Worm (Caenorhabditis elegans): Measurements from ENCODE around the gene fip-1.
A peak's percentile ranks its signal among the peaks of the same experiment; 100 is the strongest.

Gene fip-1

DNA sequence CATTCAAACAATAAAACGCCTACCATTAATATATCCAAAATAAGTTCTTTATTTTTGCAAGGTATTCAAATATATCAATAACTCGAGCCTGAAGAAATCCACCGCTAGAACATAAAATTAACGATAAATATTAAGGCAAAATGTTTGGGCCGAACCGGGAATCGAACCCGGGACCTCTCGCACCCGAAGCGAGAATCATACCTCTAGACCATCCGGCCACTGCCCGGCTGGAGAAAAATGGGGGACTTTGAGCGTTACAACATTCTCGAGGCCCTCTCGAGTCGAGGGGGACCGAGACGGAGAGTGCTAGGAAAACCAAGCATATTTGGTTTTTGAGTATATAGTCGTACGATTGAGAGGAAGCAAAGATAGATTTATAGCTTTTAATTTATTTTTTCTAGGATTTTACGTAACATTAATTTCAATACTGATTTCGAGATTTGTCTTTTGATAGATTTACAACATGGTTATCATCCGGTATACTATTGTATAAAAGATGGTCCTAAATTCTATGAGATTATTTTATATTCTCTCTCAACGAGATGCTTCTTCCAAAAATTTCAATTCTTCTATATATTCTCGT lies 10.8 kb downstream of the fip-1 start, which contains the start of gene flp-23 (continued):
- TF ChIP-seq mcd-1 (GFP tag; IDR thresholded peaks at IDR 0.05) (no peak), C06A6.2 (GFP tag; conservative IDR thresholded peaks at IDR 0.05) (no peak), atf-7 (tag; optimal IDR thresholded peaks at IDR 0.05) (no peak), snpc-1.1 (tag; optimal IDR thresholded peaks at IDR 0.05; ENCODE audit: insufficient read depth) (no peak), athp-1 (tag; optimal IDR thresholded peaks at IDR 0.05) (no peak), hlh-12 (tag; optimal IDR thresholded peaks at IDR 0.05) (no peak), Y53G8AR.9 (GFP tag; conservative IDR thresholded peaks at IDR 0.05) (no peak), ztf-22 (GFP tag; optimal IDR thresholded peaks at IDR 0.05) (no peak), ztf-18 (tag; optimal IDR thresholded peaks at IDR 0.05) (peak; percentile 52), B0019.2 (GFP tag; conservative IDR thresholded peaks at IDR 0.05) (no peak), madf-3 (GFP tag; IDR thresholded peaks at IDR 0.05) (no peak), sptf-2 (GFP tag; optimal IDR thresholded peaks at IDR 0.05) (no peak), lsl-1 (GFP tag; optimal IDR thresholded peaks at IDR 0.05) (no peak), ceh-40 (GFP tag; IDR thresholded peaks at IDR 0.05) (no peak), ceh-91 (GFP tag; IDR thresholded peaks at IDR 0.05) (no peak), ztf-28 (GFP tag; IDR thresholded peaks at IDR 0.05) (no peak), hlh-26 (GFP tag; conservative IDR thresholded peaks at IDR 0.05) (no peak), chd-7 (tag; optimal IDR thresholded peaks at IDR 0.05) (no peak), madf-8 (GFP tag; conservative IDR thresholded peaks at IDR 0.05) (no peak), lin-26 (GFP tag; IDR thresholded peaks at IDR 0.05) (peak; percentile 72), ama-1 (optimal IDR thresholded peaks at IDR 0.05) (no peak), ama-1 (GFP tag; optimal IDR thresholded peaks at IDR 0.05) (no peak), C17E4.6 (GFP tag; IDR thresholded peaks at IDR 0.05) (no peak)

DNA sequence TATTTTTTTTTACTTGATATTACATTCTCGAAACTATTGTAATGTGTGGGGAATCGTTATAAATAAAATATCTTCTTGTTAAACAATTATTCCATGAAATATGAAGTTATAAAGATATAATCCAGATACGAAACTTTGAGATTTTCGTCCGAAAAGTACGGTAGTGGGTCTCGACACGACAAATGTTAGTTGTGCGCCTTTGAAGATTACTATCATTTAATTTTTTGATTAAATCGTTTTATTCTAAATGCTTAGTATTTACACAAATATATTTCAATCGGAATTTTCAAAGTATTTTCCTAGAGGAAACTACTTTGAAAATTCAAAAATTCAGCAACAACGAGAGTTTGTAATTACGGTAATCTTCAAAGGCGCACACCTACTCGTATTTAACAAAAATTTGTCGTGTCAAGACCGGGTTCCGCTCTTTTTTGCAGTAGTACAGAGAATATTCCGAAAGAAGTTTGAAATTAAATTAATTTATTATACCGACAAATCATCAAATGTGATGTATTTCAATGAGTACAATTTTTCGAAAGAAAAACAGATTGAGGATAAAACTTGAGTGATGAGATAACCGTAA lies 12.7 kb downstream of the fip-1 start:
- TF ChIP-seq Y56A3A.18 (GFP tag; IDR thresholded peaks at IDR 0.05) (0 out of 2 replicates have a peak, but pooled peaks have one; percentile 24), hrde-1 (tag; optimal IDR thresholded peaks at IDR 0.05; ENCODE audit: borderline replicate concordance) (no peak), ceh-100 (GFP tag; IDR thresholded peaks at IDR 0.05) (no peak), repo-1 (tag; optimal IDR thresholded peaks at IDR 0.05) (peak; percentile 64), rec-8 (tag; optimal IDR thresholded peaks at IDR 0.05) (no peak), rcor-1 (GFP tag; IDR thresholded peaks at IDR 0.05) (no peak), atf-7 (tag; optimal IDR thresholded peaks at IDR 0.05) (no peak), ceh-58 (GFP tag; IDR thresholded peaks at IDR 0.05) (no peak), aptf-2 (GFP tag; conservative IDR thresholded peaks at IDR 0.05) (no peak), mxl-1 (tag; optimal IDR thresholded peaks at IDR 0.05) (no peak), ama-1 (optimal IDR thresholded peaks at IDR 0.05) (peak; percentile 86), ama-1 (GFP tag; optimal IDR thresholded peaks at IDR 0.05) (no peak), somi-1 (GFP tag; optimal IDR thresholded peaks at IDR 0.05) (no peak), lin-54 (GFP tag; optimal IDR thresholded peaks at IDR 0.05) (no peak), ztf-22 (GFP tag; optimal IDR thresholded peaks at IDR 0.05) (no peak), unc-130 (GFP tag; optimal IDR thresholded peaks at IDR 0.05) (no peak)

DNA sequence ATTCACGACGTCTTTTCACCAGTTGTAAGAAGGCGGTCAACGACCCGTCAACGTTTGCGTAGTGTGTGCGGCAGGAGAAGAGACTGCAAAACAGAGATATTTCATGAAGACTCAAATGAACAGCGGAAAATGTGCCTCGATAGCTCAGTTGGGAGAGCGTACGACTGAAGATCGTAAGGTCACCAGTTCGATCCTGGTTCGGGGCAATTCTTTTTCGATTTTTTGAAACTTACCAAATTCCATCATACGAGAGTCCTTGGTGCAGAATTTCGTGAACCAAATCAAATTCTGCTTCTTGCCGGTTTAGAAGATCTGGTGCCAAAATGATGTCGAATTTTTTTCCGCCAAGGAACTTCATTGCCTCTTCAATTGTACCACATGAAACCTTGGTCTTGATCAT lies 13.4 kb downstream of the fip-1 start:
- TF ChIP-seq ceh-100 (GFP tag; IDR thresholded peaks at IDR 0.05) (no peak), lin-35 (GFP tag; optimal IDR thresholded peaks at IDR 0.05) (peak in 1 of 3 experiments; percentile 60), egl-44 (GFP tag; IDR thresholded peaks at IDR 0.05) (peak; percentile 75), K11D2.4 (GFP tag; IDR thresholded peaks at IDR 0.05) (peak; percentile 52; the same call in 1 of the 2 replicates), ccch-3 (GFP tag; optimal IDR thresholded peaks at IDR 0.05) (no peak), F23B12.7 (tag; optimal IDR thresholded peaks at IDR 0.05; ENCODE audit: insufficient read depth) (peak; percentile 62), Y53G8AR.9 (GFP tag; conservative IDR thresholded peaks at IDR 0.05) (0 out of 2 replicates have a peak, but pooled peaks have one; percentile 20), ekl-4 (GFP tag; IDR thresholded peaks at IDR 0.05) (no peak; the same call in 1 of the 2 replicates), hmg-1.2 (GFP tag; IDR thresholded peaks at IDR 0.05) (peak; percentile 64), rpc-1 (optimal IDR thresholded peaks at IDR 0.05) (peak; percentile 69), rpc-1 (tag; optimal IDR thresholded peaks at IDR 0.05) (peak; percentile 75), tbp1 (GFP tag; optimal IDR thresholded peaks at IDR 0.05) (peak; percentile 89), T26A5.8 (tag; optimal IDR thresholded peaks at IDR 0.05) (no peak), athp-1 (tag; optimal IDR thresholded peaks at IDR 0.05) (no peak), B0261.1 (tag; optimal IDR thresholded peaks at IDR 0.05) (peak; percentile 75)

Measured in whole organism, young adult.